Worm (Caenorhabditis elegans) whole organism, L4 larva: ENCODE data around the gene spig-8.
A peak's percentile ranks its signal among the peaks of the same experiment; 100 is the strongest.

Experiments
- F37D6.2 ChIP-seq: sonication (generic microtip); optimal IDR thresholded peaks from 2 replicates; lab custom pipeline; 2016; ENCODE audit warnings: mild to moderate bottlenecking, missing genetic modification characterization, missing compliant biosample characterization
- T20F7.1 ChIP-seq: fragments of 200-800 bp; sonication (Bioruptor generic); optimal IDR thresholded peaks from 2 replicates; lab custom pipeline; 2018; ENCODE audit warnings: mild to moderate bottlenecking, missing genetic modification characterization, missing compliant biosample characterization
- T26A8.4 ChIP-seq: fragments of 200-800 bp; sonication (Bioruptor generic); IDR thresholded peaks from 2 replicates; pipeline ENCODE4 v1.3.6; 2022; ENCODE audit warnings: missing genetic modification characterization, missing compliant biosample characterization
- Y48G9A.11 ChIP-seq: fragments of 200-800 bp; sonication (Bioruptor generic); IDR thresholded peaks from 2 replicates; pipeline ENCODE4 v1.3.6; 2022; ENCODE audit warnings: missing genetic modification reagents, missing genetic modification characterization, missing compliant biosample characterization
- Y5F2A.4 ChIP-seq: fragments of 200-800 bp; sonication (Bioruptor generic); optimal IDR thresholded peaks from 2 replicates; lab custom pipeline; 2018; ENCODE audit warnings: mild to moderate bottlenecking, missing genetic modification characterization, missing compliant biosample characterization
- aha-1 ChIP-seq: fragments of 150-350 bp; peaks from one replicate; lab custom pipeline; 2014; ENCODE audit warnings: missing biosample characterization, missing genetic modification characterization
- aly-2 ChIP-seq: sonication (generic microtip); optimal IDR thresholded peaks from 2 replicates; lab custom pipeline; 2018; ENCODE audit warnings: missing biosample characterization, missing genetic modification characterization
- ceh-20 ChIP-seq: fragments of 200-800 bp; sonication (Bioruptor generic); IDR thresholded peaks from 2 replicates; pipeline ENCODE4 v1.3.6; 2022; ENCODE audit warnings: missing genetic modification reagents, missing genetic modification characterization, missing compliant biosample characterization
- ces-1 ChIP-seq: fragments of 150-350 bp; sonication (generic microtip); optimal IDR thresholded peaks from 4 replicates; lab custom pipeline; 2014; ENCODE audit warnings: missing biosample characterization, missing genetic modification reagents, missing genetic modification characterization
- dpl-1 ChIP-seq: fragments of 150-350 bp; optimal IDR thresholded peaks from 2 replicates; lab custom pipeline; 2014; ENCODE audit warnings: missing biosample characterization, missing genetic modification reagents, missing genetic modification characterization
- duxl-1 ChIP-seq: sonication (generic microtip); optimal IDR thresholded peaks from 2 replicates; lab custom pipeline; 2016; ENCODE audit warnings: mild to moderate bottlenecking, missing genetic modification characterization, moderate library complexity, missing compliant biosample characterization; ENCODE audit not compliant: poor library complexity
- dve-1 ChIP-seq: sonication (generic microtip); optimal IDR thresholded peaks from 2 replicates; lab custom pipeline; 2017; ENCODE audit warnings: antibody characterized with exemption, mild to moderate bottlenecking, missing genetic modification characterization, missing compliant biosample characterization; ENCODE audit not compliant: insufficient read depth
- hif-1 ChIP-seq, 2 experiments: sonication (generic microtip); optimal IDR thresholded peaks; 2 replicates each; lab custom pipeline; 2016 to 2017; ENCODE audit warnings: missing compliant biosample characterization in 2 of 2, missing genetic modification characterization in 2 of 2, missing genetic modification reagents in 2 of 2, missing genotype in 2 of 2, mild to moderate bottlenecking in 1 of 2
- hlh-11 ChIP-seq: fragments of 200-800 bp; sonication (Bioruptor generic); optimal IDR thresholded peaks from 2 replicates; lab custom pipeline; 2018; ENCODE audit warnings: mild to moderate bottlenecking, missing genetic modification characterization, missing compliant biosample characterization
- jun-1 ChIP-seq: fragments of 150-350 bp; optimal IDR thresholded peaks from 2 replicates; lab custom pipeline; 2014; ENCODE audit warnings: missing biosample characterization, missing genetic modification reagents, missing genetic modification characterization
- lin-13 ChIP-seq: fragments of 150-350 bp; optimal IDR thresholded peaks from 2 replicates; lab custom pipeline; 2014; ENCODE audit warnings: missing biosample characterization, missing genetic modification reagents, missing genetic modification characterization
- madf-5 ChIP-seq, 2 experiments: fragments of 200-800 bp; sonication (Bioruptor generic); IDR thresholded peaks; 2 replicates each; pipeline ENCODE4 v1.3.6; 2022; ENCODE audit warnings: missing compliant biosample characterization in 2 of 2, missing genetic modification characterization in 2 of 2
- madf-9 ChIP-seq: fragments of 200-800 bp; sonication (Bioruptor generic); conservative IDR thresholded peaks from 2 replicates; pipeline ENCODE4 v1.3.6; 2022; ENCODE audit warnings: missing genetic modification reagents, missing genetic modification characterization, missing compliant biosample characterization
- mes-2 ChIP-seq: sonication (generic microtip); optimal IDR thresholded peaks from 2 replicates; lab custom pipeline; 2016; ENCODE audit warnings: missing genotype, mild to moderate bottlenecking, missing genetic modification characterization, missing compliant biosample characterization; ENCODE audit not compliant: poor library complexity, severe bottlenecking
- mxl-3 ChIP-seq: fragments of 200-800 bp; sonication (Bioruptor generic); optimal IDR thresholded peaks from 2 replicates; lab custom pipeline; 2018; ENCODE audit warnings: mild to moderate bottlenecking, missing genetic modification characterization, missing compliant biosample characterization
- nhr-11 ChIP-seq: fragments of 150-350 bp; optimal IDR thresholded peaks from 2 replicates; lab custom pipeline; 2014; ENCODE audit warnings: missing biosample characterization, missing genetic modification characterization
- nhr-25 ChIP-seq: sonication (generic microtip); optimal IDR thresholded peaks from 2 replicates; lab custom pipeline; 2017; ENCODE audit warnings: missing genetic modification characterization, mild to moderate bottlenecking, missing compliant biosample characterization, antibody characterized with exemption, moderate library complexity, borderline replicate concordance; ENCODE audit not compliant: insufficient read depth
- nhr-42 ChIP-seq: fragments of 200-800 bp; sonication (Bioruptor generic); IDR thresholded peaks from 2 replicates; pipeline ENCODE4 v1.3.6; 2022; ENCODE audit warnings: missing genetic modification characterization, missing compliant biosample characterization
- nhr-48 ChIP-seq: sonication (generic microtip); optimal IDR thresholded peaks from 2 replicates; lab custom pipeline; 2016; ENCODE audit warnings: mild to moderate bottlenecking, missing genetic modification characterization, missing compliant biosample characterization
- nhr-76 ChIP-seq: fragments of 150-350 bp; optimal IDR thresholded peaks from 2 replicates; lab custom pipeline; 2014; ENCODE audit warnings: missing biosample characterization, missing genetic modification characterization
- nhr-77 ChIP-seq: fragments of 150-350 bp; optimal IDR thresholded peaks from 2 replicates; lab custom pipeline; 2014; ENCODE audit warnings: missing biosample characterization, missing genetic modification characterization
- saeg-2 ChIP-seq: fragments of 200-800 bp; sonication (Bioruptor generic); IDR thresholded peaks from 2 replicates; pipeline ENCODE4 v1.3.6; 2022; ENCODE audit warnings: missing genetic modification reagents, missing genetic modification characterization, missing compliant biosample characterization
- sdz-12 ChIP-seq: fragments of 200-800 bp; sonication (Bioruptor generic); optimal IDR thresholded peaks from 2 replicates; lab custom pipeline; 2018; ENCODE audit warnings: mild to moderate bottlenecking, missing genetic modification characterization, missing compliant biosample characterization
- skn-1 ChIP-seq: fragments of 150-350 bp; optimal IDR thresholded peaks from 2 replicates; lab custom pipeline; 2014; ENCODE audit warnings: missing biosample characterization, missing genetic modification characterization
- tag-97 ChIP-seq: fragments of 200-800 bp; sonication (Bioruptor generic); IDR thresholded peaks from 2 replicates; pipeline ENCODE4 v1.3.6; 2022; ENCODE audit warnings: missing genetic modification characterization, missing compliant biosample characterization
- tra-1 ChIP-seq: fragments of 200-800 bp; sonication (Bioruptor generic); IDR thresholded peaks from 2 replicates; pipeline ENCODE4 v1.3.6; 2022; ENCODE audit warnings: missing genetic modification reagents, missing genetic modification characterization, missing compliant biosample characterization
- unc-62 ChIP-seq, 3 experiments: fragments of 150-350 bp in 1 of 3; sonication (generic microtip); optimal IDR thresholded peaks in 2 of 3; peaks in 1 of 3; 1 replicate in 1 of 3; 2 replicates in 2 of 3; lab custom pipeline; 2014 to 2017; ENCODE audit warnings: missing biosample characterization in 3 of 3, missing genetic modification characterization in 3 of 3, missing genetic modification reagents in 3 of 3, missing genotype in 1 of 3

spig-8 gene

ce11 chrV:7022981-7023380 is 31.7 kb upstream of the spig-8 start:
- TF ChIP-seq T20F7.1 (GFP tag; lab: Kevin White, UChicago) (no peak), nhr-76 (tag; lab: Kevin White, UChicago) (no peak), F37D6.2 (no peak), duxl-1 (tag; lab: Kevin White, UChicago) (no peak), nhr-11 (tag; lab: Kevin White, UChicago) (no peak), aly-2 (tag; lab: Kevin White, UChicago) (no peak), nhr-42 (GFP tag; lab: Robert Waterston, UW) (no peak), ceh-20 (no peak), lin-13 (GFP tag; lab: Kevin White, UChicago) (no peak), T26A8.4 (no peak), tag-97 (no peak)
- TF ChIP-seq, all 104 proteins: peak for 0

- TF ChIP-seq Y5F2A.4 (GFP tag; lab: Kevin White, UChicago) = no peak
- TF ChIP-seq, all 104 proteins: peak for 0
Observed at ce11 chrV:7027055-7027454, 27.6 kb upstream of the spig-8 start, which contains the start of gene F20A1.6. Gene F20A1.6 (minus strand): TSS chrV:7027155.

DNA sequence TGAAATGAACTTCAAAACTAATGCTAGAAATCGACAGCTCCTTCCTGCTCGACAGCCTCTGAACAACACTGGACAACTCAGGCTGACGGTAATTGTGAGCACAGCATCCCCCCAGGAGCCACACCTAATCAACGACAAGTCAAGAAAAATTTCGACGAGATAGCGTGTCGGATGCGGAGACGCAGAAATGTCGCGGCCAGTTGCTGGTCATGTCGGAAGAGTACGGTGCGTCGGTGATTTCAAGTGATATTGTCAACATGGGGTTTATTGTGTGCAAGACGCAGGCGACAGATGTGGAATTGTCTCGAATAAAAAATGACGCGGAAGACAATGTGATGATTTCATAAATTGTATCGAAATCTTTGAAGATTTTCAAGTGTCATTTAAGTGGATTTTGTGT is 18.2 kb upstream of the spig-8 start, which contains the start of gene twk-11:
TSS of gene twk-11 (minus strand) at position 101 of the 400 bp plus-strand sequence.
- no peak for TF ChIP-seq hlh-11 (tag; lab: Kevin White, UChicago)
- no peak for TF ChIP-seq jun-1
- no peak for TF ChIP-seq mes-2 (tag; lab: Kevin White, UChicago)
- TF ChIP-seq madf-5 (GFP tag; IDR thresholded peaks at IDR 0.05; lab: Robert Waterston, UW) = no peak
- TF ChIP-seq aha-1 (tag; lab: Kevin White, UChicago) = peak; percentile 7
- no peak for TF ChIP-seq dve-1

ce11 chrV:7046005-7046404 is 8.7 kb upstream of the spig-8 start, which contains the start of gene F20A1.2:
Gene F20A1.2 (plus strand): TSS chrV:7046305.
- TF ChIP-seq hlh-11 (tag; lab: Kevin White, UChicago) (no peak), mxl-3 (GFP tag; lab: Kevin White, UChicago) (no peak), hif-1 (tag; optimal IDR thresholded peaks at IDR 0.05; lab: Kevin White, UChicago) (no peak), saeg-2 (GFP tag; lab: Robert Waterston, UW) (no peak)

DNA sequence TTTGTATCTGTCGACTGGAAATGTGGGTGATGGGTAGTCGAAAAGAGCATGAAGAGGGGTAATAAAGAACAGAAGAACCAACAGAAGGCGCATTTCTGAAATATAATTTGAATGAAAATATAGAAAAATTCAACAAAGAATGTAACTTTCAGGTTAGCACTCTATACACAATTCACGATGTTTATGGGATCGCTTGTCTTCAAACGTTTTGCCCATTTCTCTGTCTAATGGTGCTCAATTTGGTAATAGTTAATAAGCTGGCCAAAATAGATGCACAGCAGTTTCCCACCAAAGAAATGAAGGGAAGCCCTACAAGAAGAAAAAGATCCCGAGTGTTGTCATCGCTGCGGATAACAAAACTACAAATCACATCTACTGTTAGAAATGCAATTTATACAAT is 7.2 kb upstream of the spig-8 start, which contains the start of gene F20A1.8:
TSS of gene F20A1.8 (minus strand) at position 101 of the 400 bp plus-strand sequence.
- no peak for TF ChIP-seq skn-1
- peak in 1 of 2 experiments; percentile 16 for TF ChIP-seq unc-62 (GFP tag; optimal IDR thresholded peaks at IDR 0.05 in 1 of 2; lab: Kevin White, UChicago)
- TF ChIP-seq unc-62 (tag; optimal IDR thresholded peaks at IDR 0.05; lab: Kevin White, UChicago) = no peak
- no peak for TF ChIP-seq nhr-77 (tag; lab: Kevin White, UChicago)
- TF ChIP-seq nhr-48 (tag; lab: Kevin White, UChicago) = no peak
- TF ChIP-seq sdz-12 (GFP tag; lab: Kevin White, UChicago) = no peak

DNA sequence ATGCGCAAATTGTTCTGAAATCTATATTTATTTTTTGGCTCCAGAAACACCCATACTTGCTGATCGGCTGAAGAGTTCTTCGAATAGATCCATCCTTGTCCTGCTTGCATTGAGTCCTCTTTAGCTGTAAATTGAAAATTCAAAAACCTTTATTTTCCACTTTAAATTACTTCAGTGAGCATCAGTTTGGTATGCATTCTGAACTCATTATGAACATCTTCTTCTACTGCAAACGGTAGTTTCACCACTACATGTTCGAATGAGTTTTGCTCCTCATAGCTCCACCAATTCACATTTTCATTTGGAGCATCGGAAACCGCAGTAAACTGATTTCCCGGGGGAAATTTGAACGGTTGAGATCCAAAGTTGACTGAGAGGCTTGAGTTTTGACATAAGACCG is 4.5 kb upstream of the spig-8 start:
- TF ChIP-seq aha-1 (tag; lab: Kevin White, UChicago) (peak; percentile 27), tra-1 (no peak), unc-62 (GFP tag; optimal IDR thresholded peaks at IDR 0.05 in 1 of 2; lab: Kevin White, UChicago) (peak in 1 of 2 experiments; percentile 92), unc-62 (tag; optimal IDR thresholded peaks at IDR 0.05; lab: Kevin White, UChicago) (no peak)
- TF ChIP-seq, all 104 proteins: peak for 2

ce11 chrV:7051133-7051765 is 3.4 kb upstream of the spig-8 start, which contains the start of the genes tofu-2 and spig-1:
Gene tofu-2 (minus strand): TSS chrV:7051248.
Gene spig-1 (plus strand): TSS chrV:7051715.
- TF ChIP-seq ces-1 (GFP tag; lab: Kevin White, UChicago) = no peak
- no peak for TF ChIP-seq dpl-1 (GFP tag; lab: Kevin White, UChicago)
- no peak for TF ChIP-seq madf-9 (GFP tag; lab: Robert Waterston, UW)
- no peak for TF ChIP-seq nhr-25 (tag; lab: Kevin White, UChicago)
- peak; percentile 96 for TF ChIP-seq Y48G9A.11 (GFP tag; lab: Robert Waterston, UW)
- TF ChIP-seq, all 104 proteins: peak for 1
